Worm (Caenorhabditis elegans) whole organism, L1 larva: ENCODE measurements around the gene T20D4.10.

Experiments used
- C16A3.4 ChIP-seq: fragments of 150-350 bp; optimal IDR thresholded peaks from 2 replicates; lab custom pipeline; 2014; ENCODE audit warnings: missing biosample characterization, missing genetic modification characterization
- F16B12.6 ChIP-seq: fragments of 150-350 bp; optimal IDR thresholded peaks from 2 replicates; lab custom pipeline; 2014; ENCODE audit warnings: missing biosample characterization, missing genetic modification characterization
- aha-1 ChIP-seq: fragments of 150-350 bp; optimal IDR thresholded peaks from 2 replicates; lab custom pipeline; 2014; ENCODE audit warnings: missing biosample characterization, missing genetic modification characterization
- alr-1 ChIP-seq: fragments of 200-800 bp; sonication (Bioruptor generic); optimal IDR thresholded peaks from 2 replicates; lab custom pipeline; 2018; ENCODE audit warnings: borderline replicate concordance, mild to moderate bottlenecking, missing genetic modification characterization, missing compliant biosample characterization
- blmp-1 ChIP-seq: fragments of 150-350 bp; optimal IDR thresholded peaks from 2 replicates; lab custom pipeline; 2014; ENCODE audit warnings: missing biosample characterization, missing genetic modification characterization
- ceh-8 ChIP-seq: fragments of 200-800 bp; sonication (Bioruptor generic); optimal IDR thresholded peaks from 2 replicates; lab custom pipeline; 2018; ENCODE audit warnings: mild to moderate bottlenecking, missing genetic modification characterization, moderate library complexity, missing compliant biosample characterization
- ceh-82 ChIP-seq, 3 experiments: fragments of 150-350 bp in 1 of 3; sonication (generic microtip) in 2 of 3; optimal IDR thresholded peaks; 2 replicates each; lab custom pipeline; 2014 to 2017; ENCODE audit warnings: missing biosample characterization in 3 of 3, missing genetic modification characterization in 3 of 3
- ceh-88 ChIP-seq: fragments of 200-800 bp; sonication (Bioruptor generic); IDR thresholded peaks from 2 replicates; pipeline ENCODE4 v1.3.6; 2022; ENCODE audit warnings: missing genetic modification characterization, missing compliant biosample characterization
- dsc-1 ChIP-seq: sonication (generic microtip); optimal IDR thresholded peaks from 2 replicates; lab custom pipeline; 2016; ENCODE audit warnings: mild to moderate bottlenecking, missing genetic modification characterization, missing compliant biosample characterization
- efl-1 ChIP-seq, 4 experiments: fragments of 150-350 bp; optimal IDR thresholded peaks in 3 of 4; peaks in 1 of 4; 1 replicate in 1 of 4; 2 replicates in 3 of 4; lab custom pipeline; 2014; ENCODE audit warnings: missing biosample characterization in 2 of 4, missing genetic modification characterization in 2 of 4, missing genetic modification reagents in 2 of 4
- elt-2 ChIP-seq: sonication (generic microtip); optimal IDR thresholded peaks from 2 replicates; lab custom pipeline; 2016; ENCODE audit warnings: missing genetic modification characterization, mild to moderate bottlenecking, inconsistent platforms, missing compliant biosample characterization, missing genetic modification reagents
- fkh-4 ChIP-seq: sonication (generic microtip); optimal IDR thresholded peaks from 2 replicates; lab custom pipeline; 2016; ENCODE audit warnings: missing compliant biosample characterization, missing genetic modification characterization, borderline replicate concordance
- fkh-8 ChIP-seq: sonication (generic microtip); optimal IDR thresholded peaks from 2 replicates; lab custom pipeline; 2016; ENCODE audit warnings: mild to moderate bottlenecking, missing genetic modification characterization, missing compliant biosample characterization
- fos-1 ChIP-seq: fragments of 150-350 bp; optimal IDR thresholded peaks from 2 replicates; lab custom pipeline; 2014; ENCODE audit warnings: missing biosample characterization, missing genetic modification characterization
- jun-1 ChIP-seq: fragments of 150-350 bp; optimal IDR thresholded peaks from 2 replicates; lab custom pipeline; 2014; ENCODE audit warnings: missing biosample characterization, missing genetic modification reagents, missing genetic modification characterization
- lin-14 ChIP-seq: fragments of 200-800 bp; sonication (Bioruptor generic); optimal IDR thresholded peaks from 2 replicates; lab custom pipeline; 2018; ENCODE audit warnings: mild to moderate bottlenecking, missing genetic modification characterization, moderate library complexity, missing compliant biosample characterization
- mep-1 ChIP-seq: fragments of 150-350 bp; optimal IDR thresholded peaks from 2 replicates; lab custom pipeline; 2014; ENCODE audit warnings: missing biosample characterization, missing genetic modification characterization
- nhr-12 ChIP-seq: sonication (generic microtip); optimal IDR thresholded peaks from 2 replicates; lab custom pipeline; 2017; ENCODE audit warnings: missing biosample characterization, missing genetic modification characterization
- nhr-19 ChIP-seq: fragments of 200-800 bp; sonication (Bioruptor generic); conservative IDR thresholded peaks from 2 replicates; pipeline ENCODE4 v1.3.6; 2022; ENCODE audit warnings: missing genetic modification characterization, missing compliant biosample characterization
- nhr-20 ChIP-seq: sonication (generic microtip); optimal IDR thresholded peaks from 2 replicates; lab custom pipeline; 2016; ENCODE audit warnings: mild to moderate bottlenecking, missing genetic modification characterization, missing compliant biosample characterization
- nhr-28 ChIP-seq: fragments of 150-350 bp; optimal IDR thresholded peaks from 2 replicates; lab custom pipeline; 2014; ENCODE audit warnings: missing biosample characterization, missing genetic modification characterization
- nhr-47 ChIP-seq: sonication (generic microtip); optimal IDR thresholded peaks from 2 replicates; lab custom pipeline; 2016; ENCODE audit warnings: mild to moderate bottlenecking, missing genetic modification characterization, moderate library complexity, missing compliant biosample characterization
- nhr-85 ChIP-seq: sonication (generic microtip); peaks from one replicate; lab custom pipeline; 2016; ENCODE audit warnings: missing genetic modification characterization, inconsistent platforms, missing compliant biosample characterization
- pag-3 ChIP-seq: sonication (generic microtip); optimal IDR thresholded peaks from 2 replicates; lab custom pipeline; 2017; ENCODE audit warnings: missing genetic modification characterization, mild to moderate bottlenecking, missing compliant biosample characterization, antibody characterized with exemption, borderline replicate concordance; ENCODE audit not compliant: insufficient read depth
- rnt-1 ChIP-seq: sonication (generic microtip); optimal IDR thresholded peaks from 2 replicates; lab custom pipeline; 2016; ENCODE audit warnings: mild to moderate bottlenecking, missing genetic modification characterization, moderate library complexity, missing compliant biosample characterization
- skn-1 ChIP-seq: fragments of 150-350 bp; optimal IDR thresholded peaks from 2 replicates; lab custom pipeline; 2014; ENCODE audit warnings: missing biosample characterization, missing genetic modification characterization
- snpc-4 ChIP-seq: fragments of 150-350 bp; optimal IDR thresholded peaks from 2 replicates; lab custom pipeline; 2014; ENCODE audit warnings: missing biosample characterization, missing genetic modification characterization
- snu-23 ChIP-seq: sonication (generic microtip); optimal IDR thresholded peaks from 2 replicates; lab custom pipeline; 2016; ENCODE audit warnings: missing genetic modification characterization, missing compliant biosample characterization
- sptf-1 ChIP-seq: fragments of 150-350 bp; optimal IDR thresholded peaks from 2 replicates; lab custom pipeline; 2014; ENCODE audit warnings: missing biosample characterization, missing genetic modification characterization
- unc-130 ChIP-seq: fragments of 150-350 bp; optimal IDR thresholded peaks from 2 replicates; lab custom pipeline; 2017; ENCODE audit warnings: missing biosample characterization, missing genetic modification characterization, inconsistent platforms
- ztf-11 ChIP-seq, 2 experiments: sonication (generic microtip); optimal IDR thresholded peaks; 2 replicates each; lab custom pipeline; 2016 to 2017; ENCODE audit warnings: missing genetic modification characterization in 2 of 2, missing biosample characterization in 1 of 2, missing compliant biosample characterization in 1 of 2

Gene T20D4.10

DNA sequence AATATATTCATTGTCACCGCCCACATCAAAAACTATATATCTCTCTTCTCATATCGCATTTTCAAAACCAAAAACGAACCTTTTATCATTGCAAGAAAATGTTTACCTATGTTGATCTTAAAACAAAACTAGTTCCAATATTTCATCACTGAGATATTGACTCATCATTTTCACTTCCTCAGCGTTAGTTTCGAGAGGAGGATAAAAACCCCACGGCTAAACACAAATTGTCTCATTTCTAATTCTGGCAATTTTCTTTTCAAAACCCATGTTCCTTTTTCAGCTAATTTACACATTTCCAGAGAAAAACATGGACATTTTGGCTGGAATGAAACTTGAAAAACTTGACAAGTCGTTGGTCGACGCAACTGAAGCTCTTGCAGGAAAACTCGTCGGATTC, 8.6 kb downstream of the T20D4.10 start, which contains the start of gene T20D4.7:
T20D4.7 (plus strand) TSS at position 301 of the 400 bp plus-strand sequence.
- TF ChIP-seq fos-1 (no peak), ztf-11 (tag; optimal IDR thresholded peaks at IDR 0.05; lab: Kevin White, UChicago) (no peak), sptf-1 (tag; lab: Kevin White, UChicago) (no peak), nhr-28 (no peak), F16B12.6 (tag; lab: Kevin White, UChicago) (no peak), fkh-8 (tag; lab: Kevin White, UChicago) (no peak), nhr-12 (tag; lab: Kevin White, UChicago) (no peak), unc-130 (tag; lab: Kevin White, UChicago) (no peak), skn-1 (tag; lab: Kevin White, UChicago) (no peak), blmp-1 (tag; lab: Kevin White, UChicago) (no peak), efl-1 (optimal IDR thresholded peaks at IDR 0.05; lab: Kevin White, UChicago) (no peak), efl-1 (GFP tag; optimal IDR thresholded peaks at IDR 0.05 in 1 of 2; lab: Kevin White, UChicago) (no peak)

DNA sequence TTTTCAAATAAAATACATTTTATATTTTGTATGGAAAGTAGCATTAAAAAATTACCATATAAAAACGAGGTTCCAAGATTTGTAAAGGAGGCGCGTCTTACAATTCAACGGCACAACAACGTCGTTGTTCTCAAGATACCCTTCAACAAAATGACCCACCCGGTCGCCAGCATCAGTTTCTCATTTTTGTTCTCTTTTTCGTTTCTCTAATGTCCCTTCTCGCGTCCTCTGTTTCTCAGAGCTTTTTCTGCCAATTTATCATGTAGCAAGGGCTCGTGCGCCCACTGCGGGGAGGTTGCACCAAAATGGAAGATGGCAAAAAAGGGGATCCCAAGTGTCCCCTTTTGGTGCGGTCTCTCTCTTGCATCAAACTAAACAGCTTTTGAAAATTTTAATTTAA, 9.4 kb downstream of the T20D4.10 start:
- TF ChIP-seq dsc-1 (tag; lab: Kevin White, UChicago): peak; percentile 14
- TF ChIP-seq snu-23 (GFP tag; lab: Kevin White, UChicago): no peak

DNA sequence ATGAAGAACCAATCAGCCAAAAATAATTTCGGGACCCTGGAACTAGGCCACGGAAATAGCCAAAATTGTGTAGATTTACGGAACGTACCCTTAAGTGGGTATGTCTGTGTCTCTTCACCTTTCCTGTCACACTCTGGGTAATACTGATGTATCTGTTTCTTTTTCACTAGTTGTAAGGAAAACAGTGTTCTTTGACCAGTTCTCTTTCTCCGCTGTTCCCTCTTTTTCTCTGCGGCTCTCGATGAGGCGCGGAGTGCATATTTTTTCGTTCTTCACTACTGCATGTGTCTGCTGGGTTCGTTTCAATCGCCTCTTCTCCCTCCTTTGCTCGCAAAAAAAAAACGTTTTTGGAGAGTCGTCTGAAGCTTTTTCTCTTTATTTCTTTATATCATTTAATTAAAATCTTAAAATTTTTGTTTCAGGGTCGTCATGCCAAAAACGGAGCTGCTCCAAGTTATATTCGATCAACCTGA, 10.1 kb downstream of the T20D4.10 start, which contains the start of gene arrd-22:
arrd-22 (plus strand) TSS at position 423 of the 473 bp plus-strand sequence.
- no peak for TF ChIP-seq ceh-88 (GFP tag; lab: Robert Waterston, UW)
- TF ChIP-seq nhr-20 (tag; lab: Kevin White, UChicago): peak; percentile 26
- peak in 1 of 3 experiments; percentile 30 for TF ChIP-seq ceh-82 (tag; optimal IDR thresholded peaks at IDR 0.05; lab: Kevin White, UChicago)
- TF ChIP-seq nhr-47 (tag; lab: Kevin White, UChicago): no peak
- peak; percentile 86 for TF ChIP-seq nhr-85 (tag; lab: Kevin White, UChicago)
- TF ChIP-seq lin-14 (GFP tag; lab: Kevin White, UChicago): peak; percentile 84
- peak; percentile 30 for TF ChIP-seq rnt-1 (tag; lab: Kevin White, UChicago)
- no peak for TF ChIP-seq snpc-4 (tag; lab: Kevin White, UChicago)
- peak; percentile 8; the same call in 1 of the 2 replicates for TF ChIP-seq nhr-19 (GFP tag; lab: Robert Waterston, UW)
- no peak for TF ChIP-seq elt-2
- TF ChIP-seq blmp-1 (tag; lab: Kevin White, UChicago): peak; percentile 38
- TF ChIP-seq alr-1 (tag; lab: Kevin White, UChicago): no peak
- TF ChIP-seq mep-1 (tag; lab: Kevin White, UChicago): peak; percentile 38

DNA sequence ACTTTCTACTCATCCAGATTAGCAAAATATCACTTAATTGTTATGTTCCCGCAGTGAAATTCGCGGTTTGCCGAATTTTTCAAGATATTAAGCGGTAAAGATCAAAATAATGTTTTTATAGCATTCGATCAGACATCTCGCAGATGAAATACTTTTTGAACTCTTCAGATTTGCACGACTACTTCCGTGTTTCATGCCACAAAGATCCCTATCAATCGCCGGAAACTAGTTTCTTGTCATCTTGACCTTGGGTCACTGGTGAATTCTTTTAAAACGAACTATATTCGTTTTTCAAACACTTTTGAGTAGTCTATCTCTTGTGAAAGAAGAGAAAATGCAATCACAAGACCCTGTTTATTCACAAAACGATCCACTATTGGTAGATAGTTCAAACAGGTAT, 13.0 kb downstream of the T20D4.10 start, which contains the start of gene txt-11:
txt-11 (plus strand) TSS at position 301 of the 400 bp plus-strand sequence.
- TF ChIP-seq efl-1 (optimal IDR thresholded peaks at IDR 0.05; lab: Kevin White, UChicago): no peak
- TF ChIP-seq efl-1 (GFP tag; optimal IDR thresholded peaks at IDR 0.05 in 1 of 2; lab: Kevin White, UChicago): peak in 1 of 2 experiments; percentile 6
- TF ChIP-seq jun-1: no peak

DNA sequence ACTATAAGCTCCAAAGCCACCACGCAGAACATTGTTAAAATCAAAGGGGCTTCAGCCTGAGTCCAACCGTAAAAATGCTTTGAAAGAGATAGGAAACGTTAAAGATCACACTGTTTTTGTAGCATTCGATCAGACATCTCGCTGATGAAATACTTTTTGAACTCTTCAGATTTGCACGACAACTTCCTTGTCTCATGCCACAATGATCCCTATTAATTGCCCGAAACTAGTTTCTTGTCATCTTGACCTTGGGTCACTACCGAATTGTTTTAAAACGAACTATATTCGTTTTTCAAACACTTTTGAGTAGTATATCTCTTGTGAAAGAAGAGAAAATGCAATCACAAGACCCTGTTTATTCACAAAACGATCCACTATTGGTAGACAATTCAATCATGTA, 17.9 kb downstream of the T20D4.10 start, which contains the start of gene T20D4.3:
T20D4.3 (plus strand) TSS at position 301 of the 400 bp plus-strand sequence.
- TF ChIP-seq aha-1 (tag; lab: Kevin White, UChicago): no peak
- TF ChIP-seq ceh-8: no peak
- no peak for TF ChIP-seq C16A3.4 (tag; lab: Kevin White, UChicago)
- TF ChIP-seq pag-3 (tag; lab: Kevin White, UChicago): no peak
- no peak for TF ChIP-seq ceh-82 (tag; optimal IDR thresholded peaks at IDR 0.05; lab: Kevin White, UChicago)
- TF ChIP-seq fkh-4 (tag; lab: Kevin White, UChicago): no peak
